Worm (Caenorhabditis elegans) whole organism, L4 larva: ENCODE measurements around the gene clec-161.

Experiments
- D1046.2 ChIP-seq: fragments of 200-800 bp; sonication (Bioruptor generic); IDR thresholded peaks from 2 replicates; pipeline ENCODE4 v1.3.6; 2022; ENCODE audit warnings: missing genetic modification characterization, missing compliant biosample characterization
- F37D6.2 ChIP-seq: sonication (generic microtip); optimal IDR thresholded peaks from 2 replicates; lab custom pipeline; 2016; ENCODE audit warnings: mild to moderate bottlenecking, missing genetic modification characterization, missing compliant biosample characterization
- F49E8.2 ChIP-seq: sonication (generic microtip); optimal IDR thresholded peaks from 2 replicates; lab custom pipeline; 2016; ENCODE audit warnings: missing compliant biosample characterization, mild to moderate bottlenecking, missing genetic modification characterization, borderline replicate concordance
- R02D3.7 ChIP-seq: fragments of 150-350 bp; sonication (generic microtip); optimal IDR thresholded peaks from 3 replicates; lab custom pipeline; 2014; ENCODE audit warnings: missing biosample characterization, missing genetic modification characterization
- T20F7.1 ChIP-seq: fragments of 200-800 bp; sonication (Bioruptor generic); optimal IDR thresholded peaks from 2 replicates; lab custom pipeline; 2018; ENCODE audit warnings: mild to moderate bottlenecking, missing genetic modification characterization, missing compliant biosample characterization
- Y48G9A.11 ChIP-seq: fragments of 200-800 bp; sonication (Bioruptor generic); IDR thresholded peaks from 2 replicates; pipeline ENCODE4 v1.3.6; 2022; ENCODE audit warnings: missing genetic modification reagents, missing genetic modification characterization, missing compliant biosample characterization
- ZK337.2 ChIP-seq: fragments of 200-800 bp; sonication (Bioruptor generic); IDR thresholded peaks from 2 replicates; pipeline ENCODE4 v1.3.6; 2022; ENCODE audit warnings: missing genetic modification reagents, missing genetic modification characterization, missing compliant biosample characterization
- ZK546.5 ChIP-seq, 2 experiments: sonication (generic microtip); optimal IDR thresholded peaks; 2 replicates each; lab custom pipeline; 2017; ENCODE audit warnings: missing biosample characterization in 2 of 2, missing genetic modification characterization in 2 of 2
- ama-1 ChIP-seq: fragments of 150-350 bp; optimal IDR thresholded peaks from 2 replicates; lab custom pipeline; 2014; ENCODE audit warnings: inconsistent platforms, mixed read lengths
- arid-1 ChIP-seq: fragments of 200-800 bp; sonication (Bioruptor generic); conservative IDR thresholded peaks from 2 replicates; pipeline ENCODE4 v1.3.6; 2022; ENCODE audit warnings: missing genetic modification reagents, missing genetic modification characterization, missing compliant biosample characterization
- attf-4 ChIP-seq: sonication (generic microtip); optimal IDR thresholded peaks from 3 replicates; lab custom pipeline; 2017; ENCODE audit warnings: missing biosample characterization, missing genetic modification characterization
- ceh-28 ChIP-seq: fragments of 150-350 bp; optimal IDR thresholded peaks from 2 replicates; lab custom pipeline; 2014; ENCODE audit warnings: missing biosample characterization, missing genetic modification reagents, missing genetic modification characterization
- ceh-44 ChIP-seq: fragments of 200-800 bp; sonication (Bioruptor generic); IDR thresholded peaks from 2 replicates; pipeline ENCODE4 v1.3.6; 2022; ENCODE audit warnings: missing genetic modification reagents, missing genetic modification characterization, missing compliant biosample characterization
- ceh-82 ChIP-seq: sonication (generic microtip); optimal IDR thresholded peaks from 2 replicates; lab custom pipeline; 2017; ENCODE audit warnings: missing biosample characterization, missing genetic modification characterization
- cey-2 ChIP-seq: sonication (generic microtip); optimal IDR thresholded peaks from 3 replicates; lab custom pipeline; 2017; ENCODE audit warnings: missing genetic modification characterization, mild to moderate bottlenecking, missing compliant biosample characterization, antibody characterized with exemption, borderline replicate concordance; ENCODE audit not compliant: insufficient read depth
- daf-12 ChIP-seq: fragments of 150-350 bp; optimal IDR thresholded peaks from 2 replicates; lab custom pipeline; 2014; ENCODE audit warnings: missing biosample characterization, missing genetic modification reagents, missing genetic modification characterization
- daf-19 ChIP-seq: fragments of 200-800 bp; sonication (Bioruptor generic); conservative IDR thresholded peaks from 2 replicates; pipeline ENCODE4 v1.3.6; 2022; ENCODE audit warnings: missing genetic modification characterization, missing compliant biosample characterization
- dmd-6 ChIP-seq: fragments of 200-800 bp; sonication (Bioruptor generic); IDR thresholded peaks from 2 replicates; pipeline ENCODE4 v1.3.6; 2022; ENCODE audit warnings: missing genetic modification reagents, missing genetic modification characterization, missing compliant biosample characterization
- dpl-1 ChIP-seq: fragments of 150-350 bp; optimal IDR thresholded peaks from 2 replicates; lab custom pipeline; 2014; ENCODE audit warnings: missing biosample characterization, missing genetic modification reagents, missing genetic modification characterization
- dve-1 ChIP-seq: sonication (generic microtip); optimal IDR thresholded peaks from 2 replicates; lab custom pipeline; 2017; ENCODE audit warnings: antibody characterized with exemption, mild to moderate bottlenecking, missing genetic modification characterization, missing compliant biosample characterization; ENCODE audit not compliant: insufficient read depth
- egl-43 ChIP-seq: fragments of 200-800 bp; sonication (Bioruptor generic); IDR thresholded peaks from 2 replicates; pipeline ENCODE4 v1.3.6; 2022; ENCODE audit warnings: missing genetic modification reagents, missing genetic modification characterization, missing compliant biosample characterization
- gei-8 ChIP-seq: fragments of 200-800 bp; sonication (Bioruptor generic); optimal IDR thresholded peaks from 2 replicates; lab custom pipeline; 2018; ENCODE audit warnings: mild to moderate bottlenecking, missing genetic modification characterization, missing compliant biosample characterization
- hlh-30 ChIP-seq: sonication (generic microtip); optimal IDR thresholded peaks from 2 replicates; lab custom pipeline; 2017; ENCODE audit warnings: antibody characterized with exemption, mild to moderate bottlenecking, missing genetic modification characterization, missing compliant biosample characterization; ENCODE audit not compliant: insufficient read depth
- hmg-1.1 ChIP-seq: fragments of 200-800 bp; sonication (Bioruptor generic); IDR thresholded peaks from 2 replicates; pipeline ENCODE4 v1.3.6; 2022; ENCODE audit warnings: missing genetic modification reagents, missing genetic modification characterization, missing compliant biosample characterization
- lin-13 ChIP-seq: fragments of 150-350 bp; optimal IDR thresholded peaks from 2 replicates; lab custom pipeline; 2014; ENCODE audit warnings: missing biosample characterization, missing genetic modification reagents, missing genetic modification characterization
- lin-15B ChIP-seq: fragments of 150-350 bp; sonication (generic microtip); optimal IDR thresholded peaks from 3 replicates; lab custom pipeline; 2014; ENCODE audit warnings: missing biosample characterization, missing genetic modification characterization
- madf-5 ChIP-seq, 2 experiments: fragments of 200-800 bp; sonication (Bioruptor generic); IDR thresholded peaks; 2 replicates each; pipeline ENCODE4 v1.3.6; 2022; ENCODE audit warnings: missing compliant biosample characterization in 2 of 2, missing genetic modification characterization in 2 of 2
- madf-9 ChIP-seq: fragments of 200-800 bp; sonication (Bioruptor generic); conservative IDR thresholded peaks from 2 replicates; pipeline ENCODE4 v1.3.6; 2022; ENCODE audit warnings: missing genetic modification reagents, missing genetic modification characterization, missing compliant biosample characterization
- mdl-1 ChIP-seq, 2 experiments: fragments of 150-350 bp in 1 of 2; sonication (generic microtip) in 1 of 2; optimal IDR thresholded peaks; 2 replicates each; lab custom pipeline; 2014 to 2017; ENCODE audit warnings: missing biosample characterization in 2 of 2, missing genetic modification characterization in 2 of 2
- mxl-2 ChIP-seq: fragments of 200-800 bp; sonication (Bioruptor generic); conservative IDR thresholded peaks from 2 replicates; pipeline ENCODE4 v1.3.6; 2022; ENCODE audit warnings: missing genetic modification reagents, missing genetic modification characterization, missing compliant biosample characterization
- mxl-3 ChIP-seq: fragments of 200-800 bp; sonication (Bioruptor generic); optimal IDR thresholded peaks from 2 replicates; lab custom pipeline; 2018; ENCODE audit warnings: mild to moderate bottlenecking, missing genetic modification characterization, missing compliant biosample characterization
- nhr-10 ChIP-seq: fragments of 150-350 bp; optimal IDR thresholded peaks from 2 replicates; lab custom pipeline; 2014; ENCODE audit warnings: missing biosample characterization, missing genetic modification characterization
- nhr-102 ChIP-seq: sonication (generic microtip); optimal IDR thresholded peaks from 2 replicates; lab custom pipeline; 2016; ENCODE audit warnings: mild to moderate bottlenecking, missing genetic modification characterization, moderate library complexity, missing compliant biosample characterization
- nhr-111 ChIP-seq: fragments of 200-800 bp; sonication (Bioruptor generic); optimal IDR thresholded peaks from 2 replicates; lab custom pipeline; 2018; ENCODE audit warnings: mild to moderate bottlenecking, missing genetic modification characterization, missing compliant biosample characterization
- nhr-25 ChIP-seq: sonication (generic microtip); optimal IDR thresholded peaks from 2 replicates; lab custom pipeline; 2017; ENCODE audit warnings: missing genetic modification characterization, mild to moderate bottlenecking, missing compliant biosample characterization, antibody characterized with exemption, moderate library complexity, borderline replicate concordance; ENCODE audit not compliant: insufficient read depth
- nhr-42 ChIP-seq: fragments of 200-800 bp; sonication (Bioruptor generic); IDR thresholded peaks from 2 replicates; pipeline ENCODE4 v1.3.6; 2022; ENCODE audit warnings: missing genetic modification characterization, missing compliant biosample characterization
- nhr-6 ChIP-seq: fragments of 150-350 bp; optimal IDR thresholded peaks from 2 replicates; lab custom pipeline; 2014; ENCODE audit warnings: missing biosample characterization, missing genetic modification characterization
- nhr-76 ChIP-seq: fragments of 150-350 bp; optimal IDR thresholded peaks from 2 replicates; lab custom pipeline; 2014; ENCODE audit warnings: missing biosample characterization, missing genetic modification characterization
- php-3 ChIP-seq: fragments of 200-800 bp; sonication (Bioruptor generic); IDR thresholded peaks from 2 replicates; pipeline ENCODE4 v1.3.6; 2022; ENCODE audit warnings: missing genetic modification reagents, missing genetic modification characterization, missing compliant biosample characterization
- rbr-2 ChIP-seq: sonication (generic microtip); optimal IDR thresholded peaks from 2 replicates; lab custom pipeline; 2016; ENCODE audit warnings: missing genotype, missing genetic modification characterization, missing compliant biosample characterization
- sdz-12 ChIP-seq: fragments of 200-800 bp; sonication (Bioruptor generic); optimal IDR thresholded peaks from 2 replicates; lab custom pipeline; 2018; ENCODE audit warnings: mild to moderate bottlenecking, missing genetic modification characterization, missing compliant biosample characterization
- set-16 ChIP-seq: fragments of 200-800 bp; sonication (Bioruptor generic); IDR thresholded peaks from 2 replicates; pipeline ENCODE4 v1.3.6; 2022; ENCODE audit warnings: missing genetic modification reagents, missing genetic modification characterization, missing compliant biosample characterization
- snpc-1.2 ChIP-seq: fragments of 200-800 bp; sonication (Bioruptor generic); IDR thresholded peaks from 2 replicates; pipeline ENCODE4 v1.3.6; 2022; ENCODE audit warnings: missing genetic modification reagents, missing genetic modification characterization, missing compliant biosample characterization
- tag-97 ChIP-seq: fragments of 200-800 bp; sonication (Bioruptor generic); IDR thresholded peaks from 2 replicates; pipeline ENCODE4 v1.3.6; 2022; ENCODE audit warnings: missing genetic modification characterization, missing compliant biosample characterization
- unc-130 ChIP-seq: sonication (generic microtip); optimal IDR thresholded peaks from 2 replicates; lab custom pipeline; 2016; ENCODE audit warnings: missing genetic modification reagents, missing genetic modification characterization, missing compliant biosample characterization
- unc-62 ChIP-seq, 3 experiments: fragments of 150-350 bp in 1 of 3; sonication (generic microtip); optimal IDR thresholded peaks in 2 of 3; peaks in 1 of 3; 1 replicate in 1 of 3; 2 replicates in 2 of 3; lab custom pipeline; 2014 to 2017; ENCODE audit warnings: missing biosample characterization in 3 of 3, missing genetic modification characterization in 3 of 3, missing genetic modification reagents in 3 of 3, missing genotype in 1 of 3
- zfp-2 ChIP-seq: sonication (generic microtip); optimal IDR thresholded peaks from 2 replicates; lab custom pipeline; 2016; ENCODE audit warnings: mild to moderate bottlenecking, missing genetic modification characterization, missing compliant biosample characterization
- zfp-3 ChIP-seq: fragments of 200-800 bp; sonication (Bioruptor generic); conservative IDR thresholded peaks from 2 replicates; pipeline ENCODE4 v1.3.6; 2022; ENCODE audit warnings: missing genetic modification reagents, missing genetic modification characterization, missing compliant biosample characterization
- ztf-11 ChIP-seq: fragments of 150-350 bp; optimal IDR thresholded peaks from 2 replicates; lab custom pipeline; 2014; ENCODE audit warnings: missing biosample characterization, missing genetic modification characterization

The clec-161 gene

ce11 chrIII:9629855-9630254 lies 21.3 kb upstream of the clec-161 start, which contains the start of gene rpac-19 (continued):
- TF ChIP-seq arid-1 (GFP tag; lab: Robert Waterston, UW) (peak; percentile 58; the same call in 1 of the 2 replicates), dpl-1 (peak; percentile 71), T20F7.1 (GFP tag; lab: Kevin White, UChicago) (peak; percentile 70), nhr-25 (tag; lab: Kevin White, UChicago) (no peak), ceh-44 (no peak), daf-12 (tag; lab: Kevin White, UChicago) (no peak), D1046.2 (GFP tag; lab: Robert Waterston, UW) (no peak), rbr-2 (tag; lab: Kevin White, UChicago) (peak; percentile 46), zfp-2 (peak; percentile 37), mxl-3 (GFP tag; lab: Kevin White, UChicago) (no peak), attf-4 (no peak), set-16 (GFP tag; lab: Robert Waterston, UW) (no peak), ama-1 (peak; percentile 83), ZK546.5 (tag; optimal IDR thresholded peaks at IDR 0.05; lab: Kevin White, UChicago) (no peak), php-3 (GFP tag; lab: Robert Waterston, UW) (peak; percentile 67; the same call in 1 of the 2 replicates), zfp-3 (GFP tag; lab: Robert Waterston, UW) (peak; percentile 73; the same call in 1 of the 2 replicates), nhr-102 (tag; lab: Kevin White, UChicago) (peak; percentile 80), snpc-1.2 (GFP tag; lab: Robert Waterston, UW) (no peak), sdz-12 (GFP tag; lab: Kevin White, UChicago) (peak; percentile 64), nhr-6 (tag; lab: Kevin White, UChicago) (peak; percentile 81), ztf-11 (tag; lab: Kevin White, UChicago) (no peak), nhr-76 (tag; lab: Kevin White, UChicago) (no peak), gei-8 (no peak), madf-5 (GFP tag; IDR thresholded peaks at IDR 0.05; lab: Robert Waterston, UW) (no peak), mdl-1 (tag; optimal IDR thresholded peaks at IDR 0.05; lab: Kevin White, UChicago) (peak in 1 of 2 experiments; percentile 33), hmg-1.1 (GFP tag; lab: Robert Waterston, UW) (peak; percentile 56), R02D3.7 (no peak), cey-2 (tag; lab: Kevin White, UChicago) (no peak), mxl-2 (no peak), dve-1 (tag; lab: Kevin White, UChicago) (peak; percentile 96), nhr-111 (GFP tag; lab: Kevin White, UChicago) (no peak), nhr-42 (GFP tag; lab: Robert Waterston, UW) (peak; percentile 38; the same call in 1 of the 2 replicates), hlh-30 (tag; lab: Kevin White, UChicago) (peak; percentile 83), ZK337.2 (GFP tag; lab: Robert Waterston, UW) (no peak), F37D6.2 (peak; percentile 14), daf-19 (GFP tag; lab: Robert Waterston, UW) (peak; percentile 45), F49E8.2 (peak; percentile 70), Y48G9A.11 (GFP tag; lab: Robert Waterston, UW) (0 out of 2 replicates have a peak, but pooled peaks have one; percentile 24), ceh-82 (tag; lab: Kevin White, UChicago) (no peak), madf-9 (GFP tag; lab: Robert Waterston, UW) (no peak), egl-43 (GFP tag; lab: Robert Waterston, UW) (0 out of 2 replicates have a peak, but pooled peaks have one; percentile 43), dmd-6 (GFP tag; lab: Robert Waterston, UW) (peak; percentile 60), ceh-28 (tag; lab: Kevin White, UChicago) (no peak), lin-13 (peak; percentile 47), tag-97 (GFP tag; lab: Robert Waterston, UW) (no peak), unc-130 (GFP tag; lab: Kevin White, UChicago) (peak; percentile 61), lin-15B (tag; lab: Kevin White, UChicago) (no peak), nhr-10 (tag; lab: Kevin White, UChicago) (peak; percentile 13), unc-62 (GFP tag; optimal IDR thresholded peaks at IDR 0.05 in 1 of 2; lab: Kevin White, UChicago) (no peak), unc-62 (tag; optimal IDR thresholded peaks at IDR 0.05; lab: Kevin White, UChicago) (no peak)
